Worm (Caenorhabditis elegans) whole organism, L4 larva: ENCODE measurements around the gene srsx-35.

Experiments
- D1046.2 ChIP-seq: fragments of 200-800 bp; sonication (Bioruptor generic); IDR thresholded peaks from 2 replicates; pipeline ENCODE4 v1.3.6; 2022; ENCODE audit warnings: missing genetic modification characterization, missing compliant biosample characterization
- F26F4.8 ChIP-seq: fragments of 200-800 bp; sonication (Bioruptor generic); conservative IDR thresholded peaks from 2 replicates; pipeline ENCODE4 v1.3.6; 2022; ENCODE audit warnings: missing genetic modification characterization, missing compliant biosample characterization
- F44E2.7 ChIP-seq: fragments of 200-800 bp; sonication (Bioruptor generic); IDR thresholded peaks from 2 replicates; pipeline ENCODE4 v2.1.2; 2022; ENCODE audit warnings: missing genetic modification characterization, missing compliant biosample characterization
- F49E8.2 ChIP-seq: sonication (generic microtip); optimal IDR thresholded peaks from 2 replicates; lab custom pipeline; 2016; ENCODE audit warnings: missing compliant biosample characterization, mild to moderate bottlenecking, missing genetic modification characterization, borderline replicate concordance
- R02D3.7 ChIP-seq: fragments of 150-350 bp; sonication (generic microtip); optimal IDR thresholded peaks from 3 replicates; lab custom pipeline; 2014; ENCODE audit warnings: missing biosample characterization, missing genetic modification characterization
- T20F7.1 ChIP-seq: fragments of 200-800 bp; sonication (Bioruptor generic); optimal IDR thresholded peaks from 2 replicates; lab custom pipeline; 2018; ENCODE audit warnings: mild to moderate bottlenecking, missing genetic modification characterization, missing compliant biosample characterization
- T26A8.4 ChIP-seq: fragments of 200-800 bp; sonication (Bioruptor generic); IDR thresholded peaks from 2 replicates; pipeline ENCODE4 v1.3.6; 2022; ENCODE audit warnings: missing genetic modification characterization, missing compliant biosample characterization
- Y105C5A.15 ChIP-seq: fragments of 200-800 bp; sonication (Bioruptor generic); IDR thresholded peaks from 2 replicates; pipeline ENCODE4 v1.3.6; 2022; ENCODE audit warnings: missing genetic modification characterization, missing compliant biosample characterization
- Y48G9A.11 ChIP-seq: fragments of 200-800 bp; sonication (Bioruptor generic); IDR thresholded peaks from 2 replicates; pipeline ENCODE4 v1.3.6; 2022; ENCODE audit warnings: missing genetic modification reagents, missing genetic modification characterization, missing compliant biosample characterization
- aha-1 ChIP-seq: fragments of 150-350 bp; peaks from one replicate; lab custom pipeline; 2014; ENCODE audit warnings: missing biosample characterization, missing genetic modification characterization
- ceh-20 ChIP-seq: fragments of 200-800 bp; sonication (Bioruptor generic); IDR thresholded peaks from 2 replicates; pipeline ENCODE4 v1.3.6; 2022; ENCODE audit warnings: missing genetic modification reagents, missing genetic modification characterization, missing compliant biosample characterization
- ceh-44 ChIP-seq: fragments of 200-800 bp; sonication (Bioruptor generic); IDR thresholded peaks from 2 replicates; pipeline ENCODE4 v1.3.6; 2022; ENCODE audit warnings: missing genetic modification reagents, missing genetic modification characterization, missing compliant biosample characterization
- ceh-62 ChIP-seq: sonication (generic microtip); optimal IDR thresholded peaks from 2 replicates; lab custom pipeline; 2017; ENCODE audit warnings: missing biosample characterization, missing genetic modification characterization
- ces-1 ChIP-seq: fragments of 150-350 bp; sonication (generic microtip); optimal IDR thresholded peaks from 4 replicates; lab custom pipeline; 2014; ENCODE audit warnings: missing biosample characterization, missing genetic modification reagents, missing genetic modification characterization
- dmd-9 ChIP-seq: fragments of 200-800 bp; sonication (Bioruptor generic); IDR thresholded peaks from 2 replicates; pipeline ENCODE4 v1.3.6; 2022; ENCODE audit warnings: missing genetic modification reagents, missing genetic modification characterization, missing compliant biosample characterization
- dpl-1 ChIP-seq: fragments of 150-350 bp; optimal IDR thresholded peaks from 2 replicates; lab custom pipeline; 2014; ENCODE audit warnings: missing biosample characterization, missing genetic modification reagents, missing genetic modification characterization
- duxl-1 ChIP-seq: sonication (generic microtip); optimal IDR thresholded peaks from 2 replicates; lab custom pipeline; 2016; ENCODE audit warnings: mild to moderate bottlenecking, missing genetic modification characterization, moderate library complexity, missing compliant biosample characterization; ENCODE audit not compliant: poor library complexity
- dve-1 ChIP-seq: sonication (generic microtip); optimal IDR thresholded peaks from 2 replicates; lab custom pipeline; 2017; ENCODE audit warnings: antibody characterized with exemption, mild to moderate bottlenecking, missing genetic modification characterization, missing compliant biosample characterization; ENCODE audit not compliant: insufficient read depth
- egl-27 ChIP-seq: sonication (generic microtip); optimal IDR thresholded peaks from 3 replicates; lab custom pipeline; 2017; ENCODE audit warnings: missing biosample characterization, missing genetic modification reagents, missing genetic modification characterization
- fkh-10 ChIP-seq: fragments of 150-350 bp; optimal IDR thresholded peaks from 2 replicates; lab custom pipeline; 2014; ENCODE audit warnings: missing biosample characterization, missing genetic modification reagents, missing genetic modification characterization
- gei-8 ChIP-seq: fragments of 200-800 bp; sonication (Bioruptor generic); optimal IDR thresholded peaks from 2 replicates; lab custom pipeline; 2018; ENCODE audit warnings: mild to moderate bottlenecking, missing genetic modification characterization, missing compliant biosample characterization
- hlh-30 ChIP-seq: sonication (generic microtip); optimal IDR thresholded peaks from 2 replicates; lab custom pipeline; 2017; ENCODE audit warnings: antibody characterized with exemption, mild to moderate bottlenecking, missing genetic modification characterization, missing compliant biosample characterization; ENCODE audit not compliant: insufficient read depth
- hmg-1.1 ChIP-seq: fragments of 200-800 bp; sonication (Bioruptor generic); IDR thresholded peaks from 2 replicates; pipeline ENCODE4 v1.3.6; 2022; ENCODE audit warnings: missing genetic modification reagents, missing genetic modification characterization, missing compliant biosample characterization
- lim-7 ChIP-seq: fragments of 200-800 bp; sonication (Bioruptor generic); IDR thresholded peaks from 2 replicates; pipeline ENCODE4 v1.3.6; 2022; ENCODE audit warnings: missing genetic modification characterization, missing compliant biosample characterization
- lin-13 ChIP-seq: fragments of 150-350 bp; optimal IDR thresholded peaks from 2 replicates; lab custom pipeline; 2014; ENCODE audit warnings: missing biosample characterization, missing genetic modification reagents, missing genetic modification characterization
- lin-15B ChIP-seq: fragments of 150-350 bp; sonication (generic microtip); optimal IDR thresholded peaks from 3 replicates; lab custom pipeline; 2014; ENCODE audit warnings: missing biosample characterization, missing genetic modification characterization
- lin-29 ChIP-seq: fragments of 200-800 bp; sonication (Bioruptor generic); IDR thresholded peaks from 2 replicates; pipeline ENCODE4 v1.3.6; 2022; ENCODE audit warnings: missing genetic modification reagents, missing genetic modification characterization, missing compliant biosample characterization
- lin-38 ChIP-seq: fragments of 200-800 bp; sonication (Bioruptor generic); IDR thresholded peaks from 2 replicates; pipeline ENCODE4 v1.3.6; 2022; ENCODE audit warnings: missing genetic modification reagents, missing genetic modification characterization, missing compliant biosample characterization
- lin-39 ChIP-seq: fragments of 150-350 bp; optimal IDR thresholded peaks from 2 replicates; lab custom pipeline; 2014; ENCODE audit warnings: missing biosample characterization, missing genetic modification reagents, missing genetic modification characterization
- lsy-2 ChIP-seq, 2 experiments: fragments of 150-350 bp in 1 of 2; sonication (generic microtip) in 1 of 2; optimal IDR thresholded peaks; 2 replicates each; lab custom pipeline; 2014 to 2017; ENCODE audit warnings: missing biosample characterization in 2 of 2, missing genetic modification characterization in 2 of 2
- madf-9 ChIP-seq: fragments of 200-800 bp; sonication (Bioruptor generic); conservative IDR thresholded peaks from 2 replicates; pipeline ENCODE4 v1.3.6; 2022; ENCODE audit warnings: missing genetic modification reagents, missing genetic modification characterization, missing compliant biosample characterization
- mep-1 ChIP-seq: fragments of 150-350 bp; sonication (generic microtip); optimal IDR thresholded peaks from 3 replicates; lab custom pipeline; 2014; ENCODE audit warnings: missing biosample characterization, missing genetic modification characterization
- mes-2 ChIP-seq: sonication (generic microtip); optimal IDR thresholded peaks from 2 replicates; lab custom pipeline; 2016; ENCODE audit warnings: missing genotype, mild to moderate bottlenecking, missing genetic modification characterization, missing compliant biosample characterization; ENCODE audit not compliant: poor library complexity, severe bottlenecking
- nhr-25 ChIP-seq: sonication (generic microtip); optimal IDR thresholded peaks from 2 replicates; lab custom pipeline; 2017; ENCODE audit warnings: missing genetic modification characterization, mild to moderate bottlenecking, missing compliant biosample characterization, antibody characterized with exemption, moderate library complexity, borderline replicate concordance; ENCODE audit not compliant: insufficient read depth
- nhr-6 ChIP-seq: fragments of 150-350 bp; optimal IDR thresholded peaks from 2 replicates; lab custom pipeline; 2014; ENCODE audit warnings: missing biosample characterization, missing genetic modification characterization
- set-16 ChIP-seq: fragments of 200-800 bp; sonication (Bioruptor generic); IDR thresholded peaks from 2 replicates; pipeline ENCODE4 v1.3.6; 2022; ENCODE audit warnings: missing genetic modification reagents, missing genetic modification characterization, missing compliant biosample characterization
- snpc-4 ChIP-seq: fragments of 150-350 bp; optimal IDR thresholded peaks from 2 replicates; lab custom pipeline; 2014; ENCODE audit warnings: missing biosample characterization, missing genetic modification characterization
- zip-11 ChIP-seq: fragments of 200-800 bp; sonication (Bioruptor generic); IDR thresholded peaks from 2 replicates; pipeline ENCODE4 v1.3.6; 2022; ENCODE audit warnings: missing genetic modification characterization, missing compliant biosample characterization
- ztf-11 ChIP-seq: fragments of 150-350 bp; optimal IDR thresholded peaks from 2 replicates; lab custom pipeline; 2014; ENCODE audit warnings: missing biosample characterization, missing genetic modification characterization
- ztf-7 ChIP-seq: fragments of 150-350 bp; optimal IDR thresholded peaks from 2 replicates; lab custom pipeline; 2014; ENCODE audit warnings: missing biosample characterization, missing genetic modification characterization

Gene srsx-35

ce11 chrV:20698266-20698665 lies 17.0 kb downstream of the srsx-35 start, which contains the start of gene F53F8.7:
Gene F53F8.7 (minus strand): TSS chrV:20698366.
- TF ChIP-seq ceh-62 (no peak), lsy-2 (tag; optimal IDR thresholded peaks at IDR 0.05; lab: Kevin White, UChicago) (no peak), lim-7 (GFP tag; lab: Robert Waterston, UW) (no peak), aha-1 (peak; percentile 42)

ce11 chrV:20698837-20699236 lies 17.6 kb downstream of the srsx-35 start:
- TF ChIP-seq F49E8.2 (tag; lab: Kevin White, UChicago) (peak; percentile 18), snpc-4 (tag; lab: Kevin White, UChicago) (peak; percentile 23), Y48G9A.11 (peak; percentile 9; the same call in 1 of the 2 replicates)

- TF ChIP-seq mep-1 (tag; lab: Kevin White, UChicago) (peak; percentile 27), egl-27 (no peak), nhr-25 (tag; lab: Kevin White, UChicago) (no peak), hmg-1.1 (GFP tag; lab: Robert Waterston, UW) (peak; percentile 31; the same call in 1 of the 2 replicates), mes-2 (peak; percentile 74), fkh-10 (no peak), lin-38 (peak; percentile 27; the same call in 1 of the 2 replicates), lin-13 (no peak), ceh-20 (GFP tag; lab: Robert Waterston, UW) (no peak), duxl-1 (tag; lab: Kevin White, UChicago) (no peak), dve-1 (tag; lab: Kevin White, UChicago) (peak; percentile 53), lin-39 (tag; lab: Kevin White, UChicago) (no peak), lsy-2 (tag; optimal IDR thresholded peaks at IDR 0.05; lab: Kevin White, UChicago) (peak in 1 of 2 experiments; percentile 66), Y48G9A.11 (peak; percentile 97), ces-1 (GFP tag; lab: Kevin White, UChicago) (peak; percentile 12), zip-11 (no peak), T20F7.1 (peak; percentile 96), lin-15B (tag; lab: Kevin White, UChicago) (no peak), R02D3.7 (tag; lab: Kevin White, UChicago) (no peak), T26A8.4 (GFP tag; lab: Robert Waterston, UW) (no peak), lin-29 (GFP tag; lab: Robert Waterston, UW) (no peak), hlh-30 (tag; lab: Kevin White, UChicago) (peak; percentile 46), dpl-1 (peak; percentile 85), D1046.2 (GFP tag; lab: Robert Waterston, UW) (no peak), gei-8 (GFP tag; lab: Kevin White, UChicago) (no peak), F44E2.7 (no peak), dmd-9 (GFP tag; lab: Robert Waterston, UW) (no peak), ztf-11 (tag; lab: Kevin White, UChicago) (no peak), nhr-6 (tag; lab: Kevin White, UChicago) (peak; percentile 29), ztf-7 (tag; lab: Kevin White, UChicago) (no peak)
- TF ChIP-seq, all 104 proteins: peak for 12
These were observed 22.9 kb downstream of the srsx-35 start, which contains the start of the genes F53F8.5 and F53F8.6 for ce11 chrV:20703998-20704572. Gene F53F8.5 (minus strand): TSS chrV:20704049. Gene F53F8.6 (plus strand): TSS chrV:20704227.

ce11 chrV:20705125-20705524 lies 23.9 kb downstream of the srsx-35 start:
- TF ChIP-seq set-16 (GFP tag; lab: Robert Waterston, UW) (peak; percentile 84), Y105C5A.15 (GFP tag; lab: Robert Waterston, UW) (peak; percentile 58; the same call in 1 of the 2 replicates), lin-38 (peak; percentile 28; the same call in 1 of the 2 replicates), F26F4.8 (0 out of 2 replicates have a peak, but pooled peaks have one; percentile 63), madf-9 (GFP tag; lab: Robert Waterston, UW) (0 out of 2 replicates have a peak, but pooled peaks have one; percentile 45), ceh-44 (GFP tag; lab: Robert Waterston, UW) (0 out of 2 replicates have a peak, but pooled peaks have one; percentile 29)
- TF ChIP-seq, all 104 proteins: peak for 6; not testable (repeated sequence) for 98
